Fruit fly (Drosophila melanogaster): Measurements from ENCODE around the gene SmydA-9.

DNA sequence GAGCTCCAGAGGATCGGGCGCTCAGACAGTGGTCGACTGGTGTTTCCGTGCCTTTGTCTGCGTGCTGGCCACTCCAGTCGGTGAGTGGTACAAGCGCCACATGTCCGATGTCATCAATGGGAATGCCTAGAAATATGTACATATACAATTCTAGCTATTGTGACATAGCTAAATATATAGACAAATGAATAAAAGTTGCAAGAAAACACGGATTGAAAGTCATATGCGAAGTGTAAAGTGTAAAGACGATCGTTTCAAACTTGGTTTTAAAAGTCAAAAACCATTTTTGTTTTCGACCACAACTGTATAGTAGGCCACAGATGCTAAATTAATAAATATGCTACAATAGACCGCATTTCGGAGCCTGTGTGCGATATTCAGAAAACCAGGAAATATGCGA, 4.8 kb upstream of the SmydA-9 start, which contains the start of gene CG15368:
- TF ChIP-seq CG8159 (tag; optimal IDR thresholded peaks at IDR 0.05): no peak
- no peak for TF ChIP-seq CG34367 (tag; optimal IDR thresholded peaks at IDR 0.05)
- TF ChIP-seq CG14655 (GFP tag; optimal IDR thresholded peaks at IDR 0.05): no peak
- no peak for TF ChIP-seq CG13204 (GFP tag; optimal IDR thresholded peaks at IDR 0.05)
- TF ChIP-seq Pif1B (GFP tag; optimal IDR thresholded peaks at IDR 0.05): no peak
- no peak for TF ChIP-seq EcR (GFP tag; optimal IDR thresholded peaks at IDR 0.05)
- no peak for TF ChIP-seq CG12605 (GFP tag; IDR thresholded peaks at IDR 0.05)
- TF ChIP-seq gl (tag; optimal IDR thresholded peaks at IDR 0.05): no peak
- no peak for TF ChIP-seq CG15710 (tag; optimal IDR thresholded peaks at IDR 0.05)
- TF ChIP-seq Snoo (tag; optimal IDR thresholded peaks at IDR 0.05): no peak
- TF ChIP-seq CG10348 (GFP tag; IDR thresholded peaks at IDR 0.05): no peak
- TF ChIP-seq rn (GFP tag; IDR thresholded peaks at IDR 0.05): no peak
- TF ChIP-seq CG32121 (GFP tag; IDR thresholded peaks at IDR 0.05): no peak

Data from whole organism, pupa.